Fruit fly (Drosophila melanogaster) whole organism, pupa: ENCODE data around the gene CG8176.

Source experiments
- CG12605 ChIP-seq: fragments of 200-800 bp; sonication (Bioruptor generic); IDR thresholded peaks from 2 replicates; pipeline ENCODE4 v1.3.6; 2022; ENCODE audit warnings: missing biosample characterization, missing genetic modification characterization
- CG13204 ChIP-seq: fragments of 200-800 bp; sonication (Bioruptor generic); optimal IDR thresholded peaks from 2 replicates; lab custom pipeline; 2018; ENCODE audit warnings: missing biosample characterization, mild to moderate bottlenecking, missing genetic modification characterization, moderate library complexity
- CG32121 ChIP-seq: fragments of 200-800 bp; sonication (Bioruptor generic); IDR thresholded peaks from 2 replicates; pipeline ENCODE4 v1.3.6; 2022; ENCODE audit warnings: missing biosample characterization, missing genetic modification characterization
- Ets98B ChIP-seq: fragments of 200-800 bp; sonication (Bioruptor generic); IDR thresholded peaks from 2 replicates; pipeline ENCODE4 v1.3.6; 2022; ENCODE audit warnings: missing biosample characterization, missing genetic modification characterization

dm6 chr3R:9487961-9488360 lies 27.8 kb upstream of the CG8176 start:
- TF ChIP-seq Ets98B (no peak), CG32121 (GFP tag; lab: Robert Waterston, UW) (no peak), CG13204 (GFP tag; lab: Kevin White, UChicago) (no peak), CG12605 (GFP tag; lab: Robert Waterston, UW) (no peak)
